Worm (Caenorhabditis elegans): ENCODE measurements around the gene aat-8.
"Not testable (repeated sequence)": the region's sequence is repeated elsewhere in the genome, so short reads cannot be mapped to it uniquely, and the experiment has no call there.

Gene aat-8

DNA sequence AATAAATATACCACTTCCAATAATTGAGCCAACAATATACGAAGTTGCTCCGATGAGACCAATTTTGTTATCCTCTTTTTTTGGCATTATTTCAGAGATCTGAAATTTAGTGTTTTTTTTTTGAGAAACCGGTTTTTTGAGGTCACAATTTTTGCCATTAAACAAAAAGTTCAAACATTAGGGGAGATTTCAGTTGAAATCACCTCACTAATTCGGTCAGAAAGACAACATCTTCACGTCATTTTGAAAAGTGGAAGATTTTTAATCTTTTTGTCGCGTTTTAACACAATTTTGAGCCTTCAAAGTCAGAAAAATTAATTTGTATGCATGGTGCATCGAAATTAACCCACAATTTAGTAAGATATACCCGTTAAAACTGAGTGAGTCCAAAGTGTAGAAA is at the start of gene aat-8:
TSS of gene aat-8 (minus strand) at position 101 of the 400 bp plus-strand sequence.
- no peak for TF ChIP-seq tra-4 (tag; optimal IDR thresholded peaks at IDR 0.05)
- TF ChIP-seq ceh-36 (tag; optimal IDR thresholded peaks at IDR 0.05), result no peak
- no peak for TF ChIP-seq flt-1 (GFP tag; IDR thresholded peaks at IDR 0.05)
- TF ChIP-seq tbx-37 (GFP tag; conservative IDR thresholded peaks at IDR 0.05), result no peak
- no peak for TF ChIP-seq aly-1 (tag; optimal IDR thresholded peaks at IDR 0.05)
- no peak for TF ChIP-seq B0310.2 (tag; optimal IDR thresholded peaks at IDR 0.05)
- TF ChIP-seq ets-7 (tag; optimal IDR thresholded peaks at IDR 0.05), result no peak
- no peak for TF ChIP-seq scrt-1 (GFP tag; IDR thresholded peaks at IDR 0.05)
- TF ChIP-seq pes-1 (GFP tag; IDR thresholded peaks at IDR 0.05), result no peak

ce11 chrIV:3914462-3914861 is 49.6 kb upstream of the aat-8 start, which contains the start of gene F56D6.19:
Gene F56D6.19 (plus strand): TSS chrIV:3914762.
- TF ChIP-seq tbx-11 (GFP tag; IDR thresholded peaks at IDR 0.05) (no peak), hmbx-1 (tag; optimal IDR thresholded peaks at IDR 0.05) (no peak), tbx-37 (GFP tag; conservative IDR thresholded peaks at IDR 0.05) (no peak)

ce11 chrIV:3912598-3912997 is 47.8 kb upstream of the aat-8 start, which contains the start of gene F56D6.20:
Gene F56D6.20 (plus strand): TSS chrIV:3912898.
- no peak for TF ChIP-seq F13C5.2 (tag; optimal IDR thresholded peaks at IDR 0.05)
- TF ChIP-seq pes-1 (GFP tag; IDR thresholded peaks at IDR 0.05), result no peak
- TF ChIP-seq ceh-13 (GFP tag; optimal IDR thresholded peaks at IDR 0.05), result no peak
- TF ChIP-seq tbx-11 (GFP tag; IDR thresholded peaks at IDR 0.05), result no peak
- no peak for TF ChIP-seq ets-7 (tag; optimal IDR thresholded peaks at IDR 0.05)
- no peak for TF ChIP-seq ceh-36 (tag; optimal IDR thresholded peaks at IDR 0.05)
- no peak for TF ChIP-seq hmg-4 (GFP tag; optimal IDR thresholded peaks at IDR 0.05)
- TF ChIP-seq flt-1 (GFP tag; IDR thresholded peaks at IDR 0.05), result no peak
- TF ChIP-seq scrt-1 (GFP tag; IDR thresholded peaks at IDR 0.05), result no peak
- TF ChIP-seq hmbx-1 (tag; optimal IDR thresholded peaks at IDR 0.05), result no peak
- TF ChIP-seq tbx-37 (GFP tag; conservative IDR thresholded peaks at IDR 0.05), result no peak
- TF ChIP-seq sea-1 (GFP tag; conservative IDR thresholded peaks at IDR 0.05), result no peak
- TF ChIP-seq B0310.2 (tag; optimal IDR thresholded peaks at IDR 0.05), result no peak

DNA sequence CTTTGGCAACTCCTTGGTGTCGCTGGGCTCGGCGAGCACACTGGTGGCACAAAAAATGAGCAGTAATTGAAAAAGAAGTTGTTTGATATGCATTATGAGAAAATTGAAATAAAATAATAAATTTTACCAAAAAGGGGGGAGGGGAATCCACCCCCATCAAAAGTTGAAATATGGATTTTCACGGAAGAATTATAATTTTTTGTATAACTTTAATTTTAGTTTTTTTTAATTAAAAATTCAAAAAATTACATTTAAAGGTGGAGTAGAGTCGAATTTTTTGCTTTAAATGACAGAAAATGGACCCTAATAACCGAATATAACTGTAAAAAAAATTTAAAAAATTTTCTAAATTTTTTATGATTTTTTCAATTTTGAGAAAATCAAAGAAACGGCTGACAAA is 47.0 kb upstream of the aat-8 start, which contains the start of gene F56D6.18:
TSS of gene F56D6.18 (minus strand) at position 101 of the 400 bp plus-strand sequence.
- TF ChIP-seq tbx-11 (GFP tag; IDR thresholded peaks at IDR 0.05); flt-1 (GFP tag; IDR thresholded peaks at IDR 0.05); F13C5.2 (tag; optimal IDR thresholded peaks at IDR 0.05): not testable (repeated sequence)

DNA sequence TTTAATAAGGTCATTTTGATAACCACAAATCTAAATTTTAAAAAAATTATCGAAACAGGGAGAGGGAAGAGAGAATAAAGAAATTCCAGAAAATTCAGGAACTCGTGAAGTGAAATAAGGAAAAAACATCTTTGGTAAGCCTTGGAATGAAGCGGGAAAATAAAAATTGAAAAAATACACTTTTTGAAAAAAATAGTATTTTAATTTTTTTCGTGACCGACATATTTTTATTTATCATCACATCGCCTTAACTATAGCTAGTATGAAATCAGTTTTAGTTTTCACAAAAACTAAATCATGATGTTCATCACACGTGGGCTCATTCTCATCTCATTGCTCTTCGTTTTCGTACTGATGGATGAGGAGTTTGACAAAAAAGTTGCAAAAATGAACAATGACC is 44.3 kb upstream of the aat-8 start, which contains the start of gene F56D6.13:
TSS of gene F56D6.13 (plus strand) at position 301 of the 400 bp plus-strand sequence.
- TF ChIP-seq hmbx-1 (tag; optimal IDR thresholded peaks at IDR 0.05) (no peak), ets-7 (tag; optimal IDR thresholded peaks at IDR 0.05) (no peak), sea-1 (GFP tag; conservative IDR thresholded peaks at IDR 0.05) (no peak), tbx-11 (GFP tag; IDR thresholded peaks at IDR 0.05) (no peak), pes-1 (GFP tag; IDR thresholded peaks at IDR 0.05) (no peak), ceh-13 (GFP tag; optimal IDR thresholded peaks at IDR 0.05) (no peak), ceh-36 (tag; optimal IDR thresholded peaks at IDR 0.05) (no peak), F13C5.2 (tag; optimal IDR thresholded peaks at IDR 0.05) (no peak), aly-1 (tag; optimal IDR thresholded peaks at IDR 0.05) (no peak), ama-1 (optimal IDR thresholded peaks at IDR 0.05) (no peak), flt-1 (GFP tag; IDR thresholded peaks at IDR 0.05) (no peak), hnd-1 (tag; optimal IDR thresholded peaks at IDR 0.05) (no peak), hmg-4 (GFP tag; optimal IDR thresholded peaks at IDR 0.05) (no peak), B0310.2 (tag; optimal IDR thresholded peaks at IDR 0.05) (no peak), tra-4 (tag; optimal IDR thresholded peaks at IDR 0.05) (no peak), tbx-37 (GFP tag; conservative IDR thresholded peaks at IDR 0.05) (no peak), scrt-1 (GFP tag; IDR thresholded peaks at IDR 0.05) (no peak)

- TF ChIP-seq ceh-13 (GFP tag; optimal IDR thresholded peaks at IDR 0.05), result no peak
- no peak for TF ChIP-seq hmbx-1 (tag; optimal IDR thresholded peaks at IDR 0.05)
- no peak for TF ChIP-seq flt-1 (GFP tag; IDR thresholded peaks at IDR 0.05)
- TF ChIP-seq tbx-11 (GFP tag; IDR thresholded peaks at IDR 0.05), result no peak
- TF ChIP-seq aly-1 (tag; optimal IDR thresholded peaks at IDR 0.05), result no peak
- TF ChIP-seq tra-4 (tag; optimal IDR thresholded peaks at IDR 0.05), result no peak
- no peak for TF ChIP-seq ama-1 (optimal IDR thresholded peaks at IDR 0.05)
- TF ChIP-seq ets-7 (tag; optimal IDR thresholded peaks at IDR 0.05), result no peak
Measured at ce11 chrIV:3907506-3908188, 42.8 kb upstream of the aat-8 start, which contains the start of the genes F56D6.22 and F56D6.12. Gene F56D6.22 (minus strand): TSS chrIV:3907606. Gene F56D6.12 (plus strand): TSS chrIV:3908138.

ce11 chrIV:3906393-3906792 is 41.5 kb upstream of the aat-8 start, which contains the start of gene F56D6.11:
Gene F56D6.11 (minus strand): TSS chrIV:3906493.
- TF ChIP-seq aly-1 (tag; optimal IDR thresholded peaks at IDR 0.05) (no peak), tbx-11 (GFP tag; IDR thresholded peaks at IDR 0.05) (no peak), tra-4 (tag; optimal IDR thresholded peaks at IDR 0.05) (no peak), F13C5.2 (tag; optimal IDR thresholded peaks at IDR 0.05) (no peak), sea-1 (GFP tag; conservative IDR thresholded peaks at IDR 0.05) (no peak), ets-7 (tag; optimal IDR thresholded peaks at IDR 0.05) (no peak), scrt-1 (GFP tag; IDR thresholded peaks at IDR 0.05) (no peak), ama-1 (optimal IDR thresholded peaks at IDR 0.05) (no peak), hnd-1 (tag; optimal IDR thresholded peaks at IDR 0.05) (no peak), tbx-37 (GFP tag; conservative IDR thresholded peaks at IDR 0.05) (no peak), flt-1 (GFP tag; IDR thresholded peaks at IDR 0.05) (no peak), hmg-4 (GFP tag; optimal IDR thresholded peaks at IDR 0.05) (no peak), pes-1 (GFP tag; IDR thresholded peaks at IDR 0.05) (no peak), ceh-13 (GFP tag; optimal IDR thresholded peaks at IDR 0.05) (no peak), hmbx-1 (tag; optimal IDR thresholded peaks at IDR 0.05) (no peak), B0310.2 (tag; optimal IDR thresholded peaks at IDR 0.05) (no peak), ceh-36 (tag; optimal IDR thresholded peaks at IDR 0.05) (no peak)

Data from whole organism, early embryonic.